Worm (Caenorhabditis elegans): ENCODE measurements around the gene kin-29.

Gene kin-29

ce11 chrX:2891141-2891739 lies 39.0 kb upstream of the kin-29 start, which contains the start of gene B0410.3:
Gene B0410.3, minus strand, starts transcription at chrX:2891491.
- TF ChIP-seq ztf-22 (GFP tag; optimal IDR thresholded peaks at IDR 0.05) (no peak), hmg-1.2 (GFP tag; IDR thresholded peaks at IDR 0.05) (0 out of 2 replicates have a peak, but pooled peaks have one; percentile 10), ama-1 (optimal IDR thresholded peaks at IDR 0.05) (peak; percentile 80), ama-1 (GFP tag; optimal IDR thresholded peaks at IDR 0.05) (no peak), lin-40 (tag; optimal IDR thresholded peaks at IDR 0.05) (peak; percentile 28), hlh-12 (tag; optimal IDR thresholded peaks at IDR 0.05) (no peak), Y67H2A.10 (GFP tag; conservative IDR thresholded peaks at IDR 0.05) (no peak), B0035.1 (tag; optimal IDR thresholded peaks at IDR 0.05) (no peak), die-1 (tag; optimal IDR thresholded peaks at IDR 0.05) (peak; percentile 16), somi-1 (GFP tag; optimal IDR thresholded peaks at IDR 0.05) (peak; percentile 61), ztf-26 (tag; optimal IDR thresholded peaks at IDR 0.05) (peak; percentile 46), lin-26 (GFP tag; IDR thresholded peaks at IDR 0.05) (peak; percentile 65)

- TF ChIP-seq somi-1 (GFP tag; optimal IDR thresholded peaks at IDR 0.05), result peak; percentile 15
- no peak for TF ChIP-seq nhr-179 (tag; optimal IDR thresholded peaks at IDR 0.05)
- TF ChIP-seq K11D2.4 (GFP tag; IDR thresholded peaks at IDR 0.05), result peak; percentile 16; the same call in 1 of the 2 replicates
- TF ChIP-seq ZK185.1 (tag; optimal IDR thresholded peaks at IDR 0.05; ENCODE audit: poor library complexity, severe bottlenecking), result peak; percentile 19
- no peak for TF ChIP-seq F57A8.1 (GFP tag; optimal IDR thresholded peaks at IDR 0.05)
- TF ChIP-seq mel-28 (tag; optimal IDR thresholded peaks at IDR 0.05; ENCODE audit: borderline replicate concordance), result no peak
- TF ChIP-seq let-526 (GFP tag; IDR thresholded peaks at IDR 0.05), result no peak
- peak; percentile 20 for TF ChIP-seq ztf-26 (tag; optimal IDR thresholded peaks at IDR 0.05)
- peak; percentile 64 for TF ChIP-seq ama-1 (optimal IDR thresholded peaks at IDR 0.05)
- TF ChIP-seq ama-1 (GFP tag; optimal IDR thresholded peaks at IDR 0.05), result no peak
- TF ChIP-seq Y67H2A.10 (GFP tag; conservative IDR thresholded peaks at IDR 0.05), result no peak
- TF ChIP-seq lin-26 (GFP tag; IDR thresholded peaks at IDR 0.05), result 0 out of 2 replicates have a peak, but pooled peaks have one; percentile 38
- TF ChIP-seq Y56A3A.18 (GFP tag; IDR thresholded peaks at IDR 0.05), result 0 out of 2 replicates have a peak, but pooled peaks have one; percentile 24
These were observed 37.9 kb upstream of the kin-29 start for ce11 chrX:2890041-2890650.

- no peak for TF ChIP-seq dox-1 (GFP tag; IDR thresholded peaks at IDR 0.05)
- no peak for TF ChIP-seq C17E4.6 (GFP tag; IDR thresholded peaks at IDR 0.05)
- no peak for TF ChIP-seq snpc-1.1 (tag; optimal IDR thresholded peaks at IDR 0.05; ENCODE audit: insufficient read depth)
- TF ChIP-seq zfh-2 (GFP tag; conservative IDR thresholded peaks at IDR 0.05), result peak; percentile 82
- 0 out of 2 replicates have a peak, but pooled peaks have one; percentile 41 for TF ChIP-seq ztf-6 (GFP tag; IDR thresholded peaks at IDR 0.05)
- TF ChIP-seq ceh-91 (GFP tag; IDR thresholded peaks at IDR 0.05), result no peak
- no peak for TF ChIP-seq Y53G8AR.9 (GFP tag; conservative IDR thresholded peaks at IDR 0.05)
- TF ChIP-seq F39B2.1 (GFP tag; IDR thresholded peaks at IDR 0.05), result no peak
- peak; percentile 55; the same call in 1 of the 2 replicates for TF ChIP-seq Y56A3A.18 (GFP tag; IDR thresholded peaks at IDR 0.05)
These were observed 33.2 kb upstream of the kin-29 start, which contains the start of gene vang-1 for ce11 chrX:2885318-2885908. Gene vang-1, plus strand, starts transcription at chrX:2885858.

- no peak for TF ChIP-seq mel-28 (tag; optimal IDR thresholded peaks at IDR 0.05; ENCODE audit: borderline replicate concordance)
- TF ChIP-seq zfh-2 (GFP tag; conservative IDR thresholded peaks at IDR 0.05), result peak; percentile 81
- TF ChIP-seq F52B5.7 (tag; optimal IDR thresholded peaks at IDR 0.05), result no peak
- 0 out of 2 replicates have a peak, but pooled peaks have one; percentile 15 for TF ChIP-seq egl-44 (GFP tag; IDR thresholded peaks at IDR 0.05)
- 0 out of 2 replicates have a peak, but pooled peaks have one; percentile 51 for TF ChIP-seq bed-2 (GFP tag; IDR thresholded peaks at IDR 0.05)
- TF ChIP-seq lin-54 (GFP tag; optimal IDR thresholded peaks at IDR 0.05), result no peak
- no peak for TF ChIP-seq pbrm-1 (GFP tag; IDR thresholded peaks at IDR 0.05)
- TF ChIP-seq egrh-3 (GFP tag; IDR thresholded peaks at IDR 0.05), result peak; percentile 60; the same call in 1 of the 2 replicates
- TF ChIP-seq sptf-2 (GFP tag; optimal IDR thresholded peaks at IDR 0.05), result no peak
- 0 out of 2 replicates have a peak, but pooled peaks have one; percentile 48 for TF ChIP-seq lag-1 (GFP tag; IDR thresholded peaks at IDR 0.05)
These were observed 27.5 kb upstream of the kin-29 start, which contains the start of gene F53B3.5 for ce11 chrX:2879529-2880265. Gene F53B3.5, minus strand, starts transcription at chrX:2879579.
